Fruit fly (Drosophila melanogaster) whole organism, embryonic: Measurements from ENCODE around the gene CG34265.

ENCODE experiments used
- Abd-B ChIP-seq: fragments of 200-800 bp; sonication (Bioruptor generic); optimal IDR thresholded peaks from 2 replicates; lab custom pipeline; 2018; ENCODE audit warnings: missing biosample characterization, mild to moderate bottlenecking, missing genetic modification characterization, moderate library complexity
- CG10321 ChIP-seq: fragments of 200-800 bp; sonication (Bioruptor generic); IDR thresholded peaks from 2 replicates; pipeline ENCODE4 v1.3.6; 2022; ENCODE audit warnings: missing biosample characterization, missing genetic modification characterization
- CG11085 ChIP-seq: fragments of 200-800 bp; sonication (Bioruptor generic); IDR thresholded peaks from 2 replicates; pipeline ENCODE4 v1.3.6; 2022; ENCODE audit warnings: missing biosample characterization, missing genetic modification characterization
- CG11695 ChIP-seq: fragments of 200-800 bp; sonication (Bioruptor generic); IDR thresholded peaks from 3 replicates; pipeline ENCODE4 v1.3.6; 2022; ENCODE audit warnings: missing biosample characterization, missing genetic modification characterization
- CG12299 ChIP-seq: fragments of 200-800 bp; sonication (Bioruptor generic); optimal IDR thresholded peaks from 2 replicates; lab custom pipeline; 2018; ENCODE audit warnings: missing biosample characterization, mild to moderate bottlenecking, missing genetic modification characterization
- CG12659 ChIP-seq: fragments of 200-800 bp; sonication (Bioruptor generic); optimal IDR thresholded peaks from 3 replicates; lab custom pipeline; 2017; ENCODE audit warnings: mild to moderate bottlenecking, missing biosample characterization, missing genetic modification reagents, missing genetic modification characterization
- CG12744 ChIP-seq: fragments of 200-800 bp; sonication (Bioruptor generic); optimal IDR thresholded peaks from 2 replicates; lab custom pipeline; 2016; ENCODE audit warnings: missing biosample characterization, missing genetic modification characterization
- CG1602 ChIP-seq: fragments of 200-800 bp; sonication (Bioruptor generic); optimal IDR thresholded peaks from 3 replicates; lab custom pipeline; 2016; ENCODE audit warnings: missing biosample characterization, missing genetic modification characterization
- CG17829 ChIP-seq: fragments of 200-800 bp; optimal IDR thresholded peaks from 2 replicates; lab custom pipeline; 2019; ENCODE audit warnings: missing biosample characterization, mild to moderate bottlenecking, missing genetic modification characterization, moderate library complexity
- CG17912 ChIP-seq: fragments of 200-800 bp; sonication (Bioruptor generic); optimal IDR thresholded peaks from 2 replicates; lab custom pipeline; 2018; ENCODE audit warnings: missing biosample characterization, mild to moderate bottlenecking, missing genetic modification characterization
- CG2202 ChIP-seq: fragments of 200-800 bp; sonication (Bioruptor generic); optimal IDR thresholded peaks from 2 replicates; lab custom pipeline; 2018; ENCODE audit warnings: missing biosample characterization, mild to moderate bottlenecking, missing genetic modification characterization
- CG30431 ChIP-seq: fragments of 200-800 bp; sonication (Bioruptor generic); optimal IDR thresholded peaks from 2 replicates; lab custom pipeline; 2017; ENCODE audit warnings: missing biosample characterization, missing genetic modification characterization
- CG3163 ChIP-seq: fragments of 200-800 bp; sonication (Bioruptor generic); optimal IDR thresholded peaks from 3 replicates; lab custom pipeline; 2016; ENCODE audit warnings: missing biosample characterization, missing genetic modification characterization
- CG33557 ChIP-seq: fragments of 200-800 bp; sonication (Bioruptor generic); optimal IDR thresholded peaks from 2 replicates; lab custom pipeline; 2019; ENCODE audit warnings: missing biosample characterization, mild to moderate bottlenecking, missing genetic modification characterization, moderate library complexity
- CG34224 ChIP-seq: fragments of 200-800 bp; sonication (Bioruptor generic); IDR thresholded peaks from 3 replicates; pipeline ENCODE4 v1.3.6; 2022; ENCODE audit warnings: missing biosample characterization, missing genetic modification characterization; ENCODE audit not compliant: partially characterized antibody
- CG6765 ChIP-seq: fragments of 200-800 bp; sonication (Bioruptor generic); optimal IDR thresholded peaks from 3 replicates; lab custom pipeline; 2017; ENCODE audit warnings: missing biosample characterization, mild to moderate bottlenecking, missing genetic modification characterization
- CG7556 ChIP-seq: fragments of 200-800 bp; sonication (Bioruptor generic); optimal IDR thresholded peaks from 2 replicates; lab custom pipeline; 2017; ENCODE audit warnings: missing biosample characterization, mild to moderate bottlenecking, missing genetic modification characterization
- CG7928 ChIP-seq: fragments of 200-800 bp; sonication (Bioruptor generic); optimal IDR thresholded peaks from 2 replicates; lab custom pipeline; 2017; ENCODE audit warnings: missing biosample characterization, mild to moderate bottlenecking, missing genetic modification characterization
- CG7987 ChIP-seq: fragments of 200-800 bp; sonication (Bioruptor generic); optimal IDR thresholded peaks from 2 replicates; lab custom pipeline; 2018; ENCODE audit warnings: missing biosample characterization, mild to moderate bottlenecking, missing genetic modification characterization, moderate library complexity
- CG8765 ChIP-seq: fragments of 200-800 bp; sonication (Bioruptor generic); IDR thresholded peaks from 2 replicates; pipeline ENCODE4 v1.3.6; 2022; ENCODE audit warnings: missing biosample characterization, missing genetic modification characterization
- D19A ChIP-seq: fragments of 200-800 bp; optimal IDR thresholded peaks from 3 replicates; lab custom pipeline; 2019; ENCODE audit warnings: missing biosample characterization, mild to moderate bottlenecking, missing genetic modification characterization, moderate library complexity
- Dfd ChIP-seq, 2 experiments: fragments of >200 bp; optimal IDR thresholded peaks; 2 replicates each; lab custom pipeline; 2017; ENCODE audit warnings: missing biosample characterization in 2 of 2, missing genetic modification characterization in 2 of 2
- Dll ChIP-seq: fragments of 200-800 bp; sonication (Bioruptor generic); IDR thresholded peaks from 4 replicates; pipeline ENCODE4 v1.3.6; 2022; ENCODE audit warnings: missing biosample characterization, missing genetic modification characterization; ENCODE audit not compliant: partially characterized antibody
- Doc2 ChIP-seq: fragments of 200-800 bp; sonication (Bioruptor generic); IDR thresholded peaks from 2 replicates; pipeline ENCODE4 v1.3.6; 2022; ENCODE audit warnings: missing biosample characterization, missing genetic modification characterization
- Gsc ChIP-seq: fragments of 200-800 bp; sonication (Bioruptor generic); IDR thresholded peaks from 2 replicates; pipeline ENCODE4 v1.3.6; 2022; ENCODE audit warnings: missing biosample characterization, missing genetic modification characterization
- Hand ChIP-seq: fragments of 200-800 bp; sonication (Bioruptor generic); optimal IDR thresholded peaks from 2 replicates; lab custom pipeline; 2017; ENCODE audit warnings: mild to moderate bottlenecking, missing biosample characterization, missing genetic modification reagents, missing genetic modification characterization
- Hmr ChIP-seq: fragments of 200-800 bp; sonication (Bioruptor generic); optimal IDR thresholded peaks from 3 replicates; lab custom pipeline; 2017; ENCODE audit warnings: mild to moderate bottlenecking, missing biosample characterization, missing genetic modification reagents, missing genetic modification characterization
- Hr39 ChIP-seq: fragments of >200 bp; optimal IDR thresholded peaks from 2 replicates; lab custom pipeline; 2017
- MESR4 ChIP-seq: fragments of 200-800 bp; sonication (Bioruptor generic); optimal IDR thresholded peaks from 2 replicates; lab custom pipeline; 2018; ENCODE audit warnings: missing biosample characterization, mild to moderate bottlenecking, missing genetic modification characterization, moderate library complexity
- Meics ChIP-seq: fragments of 200-800 bp; sonication (Bioruptor generic); optimal IDR thresholded peaks from 2 replicates; lab custom pipeline; 2017; ENCODE audit warnings: missing biosample characterization, mild to moderate bottlenecking, missing genetic modification characterization
- Ravus ChIP-seq: fragments of 200-800 bp; sonication (Bioruptor generic); IDR thresholded peaks from 2 replicates; pipeline ENCODE4 v1.3.6; 2022; ENCODE audit warnings: missing biosample characterization, missing genetic modification characterization
- Six4 ChIP-seq: fragments of 200-800 bp; sonication (Bioruptor generic); optimal IDR thresholded peaks from 2 replicates; lab custom pipeline; 2016; ENCODE audit warnings: missing biosample characterization, missing genetic modification characterization
- YL-1 ChIP-seq: fragments of 200-800 bp; sonication (Bioruptor generic); optimal IDR thresholded peaks from 3 replicates; lab custom pipeline; 2017; ENCODE audit warnings: missing biosample characterization, mild to moderate bottlenecking, missing genetic modification characterization
- bcd ChIP-seq: fragments of 200-800 bp; sonication (Bioruptor generic); optimal IDR thresholded peaks from 2 replicates; lab custom pipeline; 2017; ENCODE audit warnings: missing biosample characterization, mild to moderate bottlenecking, missing genetic modification characterization
- bsh ChIP-seq, 2 experiments: fragments of 200-800 bp; sonication (Bioruptor generic); optimal IDR thresholded peaks; 2 replicates each; lab custom pipeline; 2017 to 2018; ENCODE audit warnings: mild to moderate bottlenecking in 2 of 2, missing biosample characterization in 2 of 2, missing genetic modification characterization in 2 of 2, moderate library complexity in 1 of 2
- cg ChIP-seq: fragments of 200-800 bp; sonication (Bioruptor generic); optimal IDR thresholded peaks from 3 replicates; lab custom pipeline; 2019; ENCODE audit warnings: missing biosample characterization, mild to moderate bottlenecking, missing genetic modification characterization, moderate library complexity
- chn ChIP-seq: fragments of 200-800 bp; sonication (Bioruptor generic); optimal IDR thresholded peaks from 2 replicates; lab custom pipeline; 2016; ENCODE audit warnings: missing biosample characterization, missing genetic modification characterization
- dysf ChIP-seq: fragments of 200-800 bp; sonication (Bioruptor generic); IDR thresholded peaks from 3 replicates; pipeline ENCODE4 v1.3.6; 2022; ENCODE audit warnings: missing biosample characterization, missing genetic modification characterization
- grau ChIP-seq: fragments of 200-800 bp; optimal IDR thresholded peaks from 3 replicates; lab custom pipeline; 2019; ENCODE audit warnings: missing biosample characterization, mild to moderate bottlenecking, missing genetic modification characterization, moderate library complexity
- hkb ChIP-seq, 2 experiments: fragments of 200-800 bp in 1 of 2; fragments of >200 bp in 1 of 2; sonication (Bioruptor generic) in 1 of 2; IDR thresholded peaks in 1 of 2; optimal IDR thresholded peaks in 1 of 2; 2 replicates each; pipeline versions ENCODE4 v1.3.6 to Lab custom; 2017 to 2022; ENCODE audit warnings: missing biosample characterization in 1 of 2, missing genetic modification characterization in 1 of 2
- jing ChIP-seq: fragments of 200-800 bp; sonication (Bioruptor generic); optimal IDR thresholded peaks from 2 replicates; lab custom pipeline; 2018; ENCODE audit warnings: missing biosample characterization, mild to moderate bottlenecking, missing genetic modification characterization
- kay ChIP-seq: fragments of 200-800 bp; sonication (Bioruptor generic); optimal IDR thresholded peaks from 2 replicates; lab custom pipeline; 2016; ENCODE audit warnings: missing biosample characterization, missing genetic modification characterization
- lov ChIP-seq, 2 experiments: fragments of 200-800 bp in 1 of 2; fragments of >200 bp in 1 of 2; sonication (Bioruptor generic) in 1 of 2; IDR thresholded peaks in 1 of 2; optimal IDR thresholded peaks in 1 of 2; 2 replicates in 1 of 2; 3 replicates in 1 of 2; pipeline versions ENCODE4 v1.3.6 to Lab custom; 2017 to 2022; ENCODE audit warnings: missing biosample characterization in 1 of 2, missing genetic modification characterization in 1 of 2
- sens ChIP-seq: fragments of 200-800 bp; sonication (Bioruptor generic); peaks from one replicate; lab custom pipeline; 2016; ENCODE audit warnings: missing biosample characterization, missing genetic modification characterization
- sisA ChIP-seq: fragments of 200-800 bp; sonication (Bioruptor generic); IDR thresholded peaks from 2 replicates; pipeline ENCODE4 v1.3.6; 2022; ENCODE audit warnings: missing biosample characterization, missing genetic modification characterization
- ttk ChIP-seq: fragments of 200-800 bp; sonication (Bioruptor generic); IDR thresholded peaks from 2 replicates; pipeline ENCODE4 v2.1.2; 2022; ENCODE audit warnings: missing biosample characterization, missing genetic modification characterization
- vnd ChIP-seq: fragments of 200-800 bp; sonication (Bioruptor generic); IDR thresholded peaks from 3 replicates; pipeline ENCODE4 v1.3.6; 2022; ENCODE audit warnings: missing biosample characterization, missing genetic modification characterization; ENCODE audit not compliant: partially characterized antibody
- vvl ChIP-seq: fragments of 200-800 bp; sonication (Bioruptor generic); IDR thresholded peaks from 2 replicates; pipeline ENCODE4 v1.3.6; 2022; ENCODE audit warnings: missing biosample characterization, missing genetic modification characterization

CG34265 gene

DNA sequence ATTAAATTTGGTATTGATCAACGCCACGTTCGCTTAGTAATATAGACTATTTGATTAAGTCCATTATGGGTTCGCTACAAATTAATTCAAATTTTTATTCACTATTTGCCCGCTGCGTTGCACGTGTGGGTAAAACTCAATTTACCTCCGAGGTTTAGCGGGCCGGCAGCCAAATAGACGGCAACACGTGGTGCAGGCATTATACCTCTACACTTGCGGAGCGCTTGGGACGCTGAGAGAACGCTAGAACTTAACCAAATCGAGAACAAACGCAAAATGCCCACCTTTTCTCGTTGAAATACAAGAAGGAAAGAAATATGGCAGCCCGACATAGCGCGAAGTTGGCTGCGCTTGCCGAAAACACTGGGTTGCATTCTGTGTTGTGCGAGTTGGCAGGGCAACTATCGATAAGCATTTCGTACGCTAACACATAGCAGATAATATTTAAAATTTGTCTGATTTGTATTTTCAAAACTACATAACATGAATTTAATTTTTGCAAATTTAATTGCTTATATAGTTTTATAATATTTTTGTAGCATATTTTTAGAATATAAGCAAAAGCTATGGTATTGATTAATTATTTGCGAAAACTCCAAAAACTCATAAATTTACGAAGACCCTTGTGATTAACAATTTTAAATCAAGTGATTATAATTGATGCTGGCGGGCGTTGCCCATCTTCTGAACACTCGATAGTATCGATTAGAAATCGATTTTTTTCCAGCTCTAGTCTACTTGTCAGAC is 45.4 kb upstream of the CG34265 start, which contains the start of the genes RpL28 and eIF1 (continued):
- TF ChIP-seq CG12299 (tag; lab: Kevin White, UChicago) (peak; percentile 77), CG30431 (GFP tag; lab: Kevin White, UChicago) (peak; percentile 91), Hand (GFP tag; lab: Kevin White, UChicago) (peak; percentile 81), CG12744 (GFP tag; lab: Kevin White, UChicago) (peak; percentile 81), CG33557 (peak; percentile 90), chn (GFP tag; lab: Kevin White, UChicago) (peak; percentile 90), CG8765 (peak; percentile 54), vnd (peak; percentile 77), sisA (GFP tag; lab: Robert Waterston, UW) (peak; percentile 73), bsh (GFP tag; optimal IDR thresholded peaks at IDR 0.05; lab: Kevin White, UChicago) (peak; percentile 32 to 79), CG2202 (tag; lab: Kevin White, UChicago) (peak; percentile 85), CG1602 (GFP tag; lab: Kevin White, UChicago) (peak; percentile 78), CG6765 (GFP tag; lab: Kevin White, UChicago) (peak; percentile 95)

dm6 chr3L:3223390-3223914 is 44.8 kb upstream of the CG34265 start:
- TF ChIP-seq CG11085 (GFP tag; lab: Robert Waterston, UW) = no peak
- TF ChIP-seq dysf (GFP tag; lab: Robert Waterston, UW) = no peak
- TF ChIP-seq Hr39 (lab: Kevin White, UChicago) = no peak
- no peak for TF ChIP-seq D19A
- TF ChIP-seq jing (GFP tag; lab: Kevin White, UChicago) = no peak
- TF ChIP-seq Dfd (GFP tag; optimal IDR thresholded peaks at IDR 0.05; lab: Kevin White, UChicago) = no peak
- no peak for TF ChIP-seq grau (tag; lab: Kevin White, UChicago)
- peak; percentile 89 for TF ChIP-seq CG7987 (GFP tag; lab: Kevin White, UChicago)
- no peak for TF ChIP-seq bcd (GFP tag; lab: Kevin White, UChicago)
- TF ChIP-seq Dll = peak; percentile 59; the same call in 1 of the 4 replicates
- TF ChIP-seq sens (GFP tag; lab: Kevin White, UChicago) = peak; percentile 11
- 0 out of 3 replicates have a peak, but pooled peaks have one; percentile 41 for TF ChIP-seq CG34224 (GFP tag; lab: Robert Waterston, UW)
- TF ChIP-seq Gsc = no peak
- no peak for TF ChIP-seq Ravus (GFP tag; lab: Robert Waterston, UW)
- TF ChIP-seq CG7556 (GFP tag; lab: Kevin White, UChicago) = no peak
- TF ChIP-seq MESR4 = peak; percentile 99
- TF ChIP-seq CG17829 (tag; lab: Kevin White, UChicago) = no peak
- TF ChIP-seq Six4 = no peak
- TF ChIP-seq hkb (optimal IDR thresholded peaks at IDR 0.05; lab: Kevin White, UChicago) = no peak
- TF ChIP-seq hkb (GFP tag; IDR thresholded peaks at IDR 0.05; lab: Robert Waterston, UW) = no peak
- TF ChIP-seq CG17912 = no peak
- TF ChIP-seq CG11695 = no peak
- peak; percentile 65 for TF ChIP-seq YL-1 (GFP tag; lab: Kevin White, UChicago)
- TF ChIP-seq Meics (GFP tag; lab: Kevin White, UChicago) = no peak
- TF ChIP-seq CG7928 (GFP tag; lab: Kevin White, UChicago) = no peak
- no peak for TF ChIP-seq vvl
- TF ChIP-seq Doc2 (GFP tag; lab: Robert Waterston, UW) = no peak
- no peak for TF ChIP-seq Abd-B
- no peak for TF ChIP-seq ttk (GFP tag; lab: Robert Waterston, UW)
- TF ChIP-seq cg (GFP tag; lab: Kevin White, UChicago) = peak; percentile 93
- no peak for TF ChIP-seq kay (GFP tag; lab: Kevin White, UChicago)
- TF ChIP-seq lov (optimal IDR thresholded peaks at IDR 0.05; lab: Kevin White, UChicago) = no peak
- TF ChIP-seq lov (GFP tag; IDR thresholded peaks at IDR 0.05; lab: Robert Waterston, UW) = no peak
- no peak for TF ChIP-seq CG12659 (GFP tag; lab: Kevin White, UChicago)
- no peak for TF ChIP-seq CG10321 (GFP tag; lab: Robert Waterston, UW)
- no peak for TF ChIP-seq Hmr (GFP tag; lab: Kevin White, UChicago)
- no peak for TF ChIP-seq CG3163 (GFP tag; lab: Kevin White, UChicago)
